Worm (Caenorhabditis elegans): ENCODE data around the gene pnc-1.

pnc-1 gene

DNA sequence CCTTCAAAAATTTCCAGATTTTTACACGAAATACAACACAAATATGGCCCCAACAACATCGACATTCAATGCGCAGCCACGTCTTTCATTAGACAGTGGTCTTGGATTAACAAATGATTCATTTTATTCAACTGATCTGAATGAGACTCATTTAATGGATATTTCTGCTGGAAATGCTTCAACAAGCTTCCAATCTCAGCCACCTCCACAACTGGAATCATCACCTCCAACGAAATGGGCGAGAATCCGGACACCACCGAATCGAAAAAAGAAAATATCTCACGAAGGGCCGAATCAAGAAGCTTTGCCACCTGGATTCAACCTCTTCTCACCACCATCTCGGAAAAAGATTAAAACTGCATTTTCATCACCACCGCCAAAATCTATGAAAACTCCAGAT lies 4.6 kb upstream of the pnc-1 start:
- no peak for TF ChIP-seq unc-62 (GFP tag; optimal IDR thresholded peaks at IDR 0.05)

DNA sequence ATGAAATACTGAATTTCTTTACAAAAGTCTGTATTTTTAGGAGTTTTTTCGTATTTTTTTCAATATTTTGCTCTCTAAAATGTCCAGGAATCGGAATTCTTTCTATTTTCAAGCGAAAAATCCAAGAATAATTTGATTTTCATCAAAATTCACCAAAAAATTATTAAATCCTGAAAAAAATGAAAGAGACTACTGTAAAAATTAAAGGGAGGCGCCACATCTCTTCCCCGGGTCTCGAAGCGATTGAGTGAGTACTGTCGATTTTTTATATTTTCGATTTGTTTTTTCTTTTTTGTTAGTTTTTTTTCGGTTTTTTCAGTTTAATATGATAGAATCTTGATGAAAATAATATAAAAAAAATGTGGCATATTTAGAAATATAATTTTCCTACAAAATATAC lies 765 bp upstream of the pnc-1 start:
- no peak for TF ChIP-seq unc-62 (GFP tag; optimal IDR thresholded peaks at IDR 0.05)

- no peak for TF ChIP-seq unc-62 (GFP tag; optimal IDR thresholded peaks at IDR 0.05)
Measured at ce11 chrIV:186110-186509, 1.8 kb downstream of the pnc-1 start.

DNA sequence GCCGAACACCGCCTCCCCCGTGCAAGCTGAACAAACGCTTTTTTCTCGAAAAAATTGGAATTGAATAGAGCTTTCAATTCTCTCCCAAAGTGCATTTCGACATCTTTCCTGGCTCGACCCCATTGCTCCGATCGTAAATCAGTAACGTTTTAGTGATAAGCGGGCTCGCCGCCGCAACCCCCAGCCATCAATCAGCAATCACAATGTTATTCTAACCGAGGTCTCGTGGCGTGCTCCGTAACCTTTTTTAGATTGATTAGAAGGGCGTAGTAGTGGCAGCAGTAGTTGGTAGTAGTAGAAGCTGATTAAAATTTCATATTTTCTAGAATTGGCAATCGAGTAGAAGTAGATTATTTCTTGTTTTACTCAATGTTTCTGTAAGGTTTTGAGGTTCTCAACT lies 3.1 kb downstream of the pnc-1 start:
- TF ChIP-seq unc-62 (GFP tag; optimal IDR thresholded peaks at IDR 0.05): no peak

ce11 chrIV:189087-189486 lies 4.8 kb downstream of the pnc-1 start:
- TF ChIP-seq unc-62 (GFP tag; optimal IDR thresholded peaks at IDR 0.05): no peak

- TF ChIP-seq unc-62 (GFP tag; optimal IDR thresholded peaks at IDR 0.05): no peak
Measured at ce11 chrIV:192046-192445, 7.8 kb downstream of the pnc-1 start, which contains the start of gene Y38C1AA.12. Gene Y38C1AA.12 (plus strand): TSS chrIV:192256.

DNA sequence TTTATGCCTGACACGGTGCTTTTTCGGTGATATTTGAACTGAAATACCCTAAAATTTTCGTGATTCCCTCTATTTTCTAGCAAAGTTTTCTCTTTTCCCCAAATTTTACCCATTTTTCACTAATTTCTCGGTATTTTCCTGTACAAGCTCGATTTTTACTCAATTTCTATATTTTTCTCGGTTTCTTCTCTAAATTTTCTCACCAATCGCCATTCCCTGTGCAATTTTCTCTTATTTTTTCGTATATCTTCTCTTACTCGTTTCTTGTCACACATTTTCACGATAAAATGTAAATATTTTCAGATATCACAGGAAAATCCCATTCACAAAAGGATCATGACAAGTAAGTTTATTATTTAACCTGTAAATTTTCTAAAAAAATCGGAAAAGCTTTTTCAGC lies 10.2 kb downstream of the pnc-1 start, which contains the start of gene csn-3:
Gene csn-3, plus strand, starts transcription at position 301 of the 400 bp plus-strand sequence.
- no peak for TF ChIP-seq unc-62 (GFP tag; optimal IDR thresholded peaks at IDR 0.05)

ce11 chrIV:202921-203652 lies 18.8 kb downstream of the pnc-1 start, which contains the start of gene gfrp-1:
Gene gfrp-1 (plus strand): TSS chrIV:203602.
- TF ChIP-seq unc-62 (GFP tag; optimal IDR thresholded peaks at IDR 0.05): no peak

ce11 chrIV:204998-205397 lies 20.7 kb downstream of the pnc-1 start, which contains the start of gene coa-1:
Gene coa-1 (plus strand): TSS chrIV:205298.
- TF ChIP-seq unc-62 (GFP tag; optimal IDR thresholded peaks at IDR 0.05): no peak

ce11 chrIV:207885-208284 lies 23.6 kb downstream of the pnc-1 start, which contains the start of gene Y38C1AA.1:
Gene Y38C1AA.1 (plus strand): TSS chrIV:208185.
- TF ChIP-seq unc-62 (GFP tag; optimal IDR thresholded peaks at IDR 0.05): no peak

- no peak for TF ChIP-seq unc-62 (GFP tag; optimal IDR thresholded peaks at IDR 0.05)
Measured at ce11 chrIV:210591-210990, 26.3 kb downstream of the pnc-1 start.

DNA sequence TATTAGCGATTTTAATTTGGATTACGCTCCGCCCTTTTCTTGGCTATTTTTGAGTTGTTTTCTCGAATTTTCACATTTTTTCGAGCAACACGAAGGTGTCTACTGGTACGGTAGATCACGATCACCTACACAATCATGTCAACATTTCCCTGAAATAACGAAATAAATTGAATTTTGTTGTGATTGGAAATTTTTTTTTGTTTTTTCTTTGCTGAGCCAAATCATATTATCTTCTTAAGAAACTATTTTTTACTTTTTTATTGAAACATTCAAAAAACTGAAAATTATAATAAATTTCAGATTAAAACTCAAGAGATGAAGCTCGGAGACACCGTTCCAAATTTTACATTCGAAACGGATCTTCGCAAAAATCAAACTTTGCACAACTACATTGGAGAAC lies 34.0 kb downstream of the pnc-1 start, which contains the start of gene prdx-6:
Gene prdx-6, plus strand, starts transcription at position 301 of the 400 bp plus-strand sequence.
- no peak for TF ChIP-seq unc-62 (GFP tag; optimal IDR thresholded peaks at IDR 0.05)

- no peak for TF ChIP-seq unc-62 (GFP tag; optimal IDR thresholded peaks at IDR 0.05)
Measured at ce11 chrIV:231673-232072, 47.4 kb downstream of the pnc-1 start, which contains the start of gene gtf-2H1. Gene gtf-2H1 (minus strand): TSS chrIV:231773.

- TF ChIP-seq unc-62 (GFP tag; optimal IDR thresholded peaks at IDR 0.05): no peak
Measured at ce11 chrIV:236138-236537, 51.9 kb downstream of the pnc-1 start.

ce11 chrIV:237350-237749 lies 53.1 kb downstream of the pnc-1 start, which contains the start of gene ints-13:
Gene ints-13 (minus strand): TSS chrIV:237450.
- TF ChIP-seq unc-62 (GFP tag; optimal IDR thresholded peaks at IDR 0.05): no peak

ce11 chrIV:240257-240754 lies 56.0 kb downstream of the pnc-1 start, which contains the start of the genes fnta-1 and cogc-8:
Gene fnta-1 (minus strand): TSS chrIV:240307.
Gene cogc-8 (plus strand): TSS chrIV:240451.
- TF ChIP-seq unc-62 (GFP tag; optimal IDR thresholded peaks at IDR 0.05): no peak

Measured in whole organism, dauer.